Worm (Caenorhabditis elegans) whole organism, early embryonic: ENCODE data around the gene C45B2.8.

ENCODE experiments used
- B0310.2 ChIP-seq: sonication (generic microtip); optimal IDR thresholded peaks from 2 replicates; lab custom pipeline; 2016; ENCODE audit warnings: mild to moderate bottlenecking, missing genetic modification characterization, missing compliant biosample characterization
- F13C5.2 ChIP-seq: sonication (generic microtip); optimal IDR thresholded peaks from 2 replicates; lab custom pipeline; 2017; ENCODE audit warnings: mild to moderate bottlenecking, missing genetic modification characterization, inconsistent platforms, missing compliant biosample characterization
- aly-1 ChIP-seq: sonication (generic microtip); optimal IDR thresholded peaks from 2 replicates; lab custom pipeline; 2016; ENCODE audit warnings: missing genetic modification characterization, missing compliant biosample characterization
- ama-1 ChIP-seq: fragments of 150-350 bp; optimal IDR thresholded peaks from 2 replicates; lab custom pipeline; 2014
- ceh-13 ChIP-seq: fragments of 200-800 bp; sonication (Bioruptor generic); optimal IDR thresholded peaks from 2 replicates; lab custom pipeline; 2018; ENCODE audit warnings: mild to moderate bottlenecking, missing genetic modification characterization, missing compliant biosample characterization
- ceh-36 ChIP-seq: sonication (generic microtip); optimal IDR thresholded peaks from 2 replicates; lab custom pipeline; 2016; ENCODE audit warnings: missing genetic modification characterization, inconsistent platforms, missing compliant biosample characterization
- ets-7 ChIP-seq: sonication (generic microtip); optimal IDR thresholded peaks from 2 replicates; lab custom pipeline; 2016; ENCODE audit warnings: missing genotype, missing genetic modification characterization, missing compliant biosample characterization
- flt-1 ChIP-seq: fragments of 200-800 bp; sonication (Bioruptor generic); IDR thresholded peaks from 2 replicates; pipeline ENCODE4 v1.3.6; 2022; ENCODE audit warnings: missing genetic modification characterization, missing compliant biosample characterization
- hmbx-1 ChIP-seq: sonication (generic microtip); optimal IDR thresholded peaks from 2 replicates; lab custom pipeline; 2016; ENCODE audit warnings: mild to moderate bottlenecking, missing genetic modification characterization, missing compliant biosample characterization
- hmg-4 ChIP-seq: fragments of 200-800 bp; sonication (Bioruptor generic); optimal IDR thresholded peaks from 2 replicates; lab custom pipeline; 2018; ENCODE audit warnings: mild to moderate bottlenecking, missing genetic modification characterization, missing compliant biosample characterization
- hnd-1 ChIP-seq: sonication (generic microtip); optimal IDR thresholded peaks from 2 replicates; lab custom pipeline; 2016; ENCODE audit warnings: missing genetic modification characterization, missing compliant biosample characterization
- pes-1 ChIP-seq: fragments of 200-800 bp; sonication (Bioruptor generic); IDR thresholded peaks from 2 replicates; pipeline ENCODE4 v1.3.6; 2022; ENCODE audit warnings: missing genetic modification reagents, missing genetic modification characterization, missing compliant biosample characterization
- scrt-1 ChIP-seq: fragments of 200-800 bp; sonication (Bioruptor generic); IDR thresholded peaks from 2 replicates; pipeline ENCODE4 v1.3.6; 2022; ENCODE audit warnings: missing genetic modification characterization, missing compliant biosample characterization
- sea-1 ChIP-seq: fragments of 200-800 bp; sonication (Bioruptor generic); conservative IDR thresholded peaks from 2 replicates; pipeline ENCODE4 v1.3.6; 2022; ENCODE audit warnings: missing genetic modification characterization, missing compliant biosample characterization
- tbx-11 ChIP-seq: fragments of 200-800 bp; sonication (Bioruptor generic); IDR thresholded peaks from 2 replicates; pipeline ENCODE4 v1.3.6; 2022; ENCODE audit warnings: missing genetic modification characterization, missing compliant biosample characterization
- tbx-37 ChIP-seq: fragments of 200-800 bp; sonication (Bioruptor generic); conservative IDR thresholded peaks from 2 replicates; pipeline ENCODE4 v1.3.6; 2022; ENCODE audit warnings: missing genetic modification reagents, missing genetic modification characterization, missing compliant biosample characterization
- tra-4 ChIP-seq: sonication (generic microtip); optimal IDR thresholded peaks from 2 replicates; lab custom pipeline; 2017; ENCODE audit warnings: missing genetic modification characterization, missing compliant biosample characterization

The C45B2.8 gene

DNA sequence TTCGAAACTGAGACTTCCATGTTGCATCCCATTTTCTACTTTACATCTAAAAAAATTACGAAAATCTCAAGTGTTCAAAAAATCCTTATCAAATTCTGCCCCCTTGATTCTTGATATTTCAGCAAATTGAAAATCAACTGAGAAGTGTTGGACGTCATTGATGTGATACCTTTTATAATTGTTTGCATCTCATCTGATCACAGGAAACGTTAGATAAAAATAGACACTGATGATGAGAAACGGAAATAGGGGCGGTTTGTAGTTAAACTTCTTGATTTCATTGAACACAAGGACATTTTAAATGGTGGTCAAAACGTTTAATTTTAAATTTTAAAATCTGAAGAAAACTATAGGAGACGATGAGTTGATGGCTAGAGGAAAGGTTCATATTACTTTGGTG lies 41.0 kb downstream of the C45B2.8 start:
- TF ChIP-seq ceh-36 (tag; lab: Kevin White, UChicago): no peak
- no peak for TF ChIP-seq aly-1 (tag; lab: Kevin White, UChicago)
- TF ChIP-seq ets-7 (tag; lab: Kevin White, UChicago): no peak
- TF ChIP-seq hnd-1 (tag; lab: Kevin White, UChicago): no peak
- no peak for TF ChIP-seq scrt-1 (GFP tag; lab: Robert Waterston, UW)
- no peak for TF ChIP-seq B0310.2 (tag; lab: Kevin White, UChicago)
- TF ChIP-seq ceh-13 (GFP tag; lab: Kevin White, UChicago): no peak
- no peak for TF ChIP-seq sea-1 (GFP tag; lab: Robert Waterston, UW)
- no peak for TF ChIP-seq hmbx-1 (tag; lab: Kevin White, UChicago)
- TF ChIP-seq tbx-37 (GFP tag; lab: Robert Waterston, UW): no peak
- TF ChIP-seq tra-4: no peak

DNA sequence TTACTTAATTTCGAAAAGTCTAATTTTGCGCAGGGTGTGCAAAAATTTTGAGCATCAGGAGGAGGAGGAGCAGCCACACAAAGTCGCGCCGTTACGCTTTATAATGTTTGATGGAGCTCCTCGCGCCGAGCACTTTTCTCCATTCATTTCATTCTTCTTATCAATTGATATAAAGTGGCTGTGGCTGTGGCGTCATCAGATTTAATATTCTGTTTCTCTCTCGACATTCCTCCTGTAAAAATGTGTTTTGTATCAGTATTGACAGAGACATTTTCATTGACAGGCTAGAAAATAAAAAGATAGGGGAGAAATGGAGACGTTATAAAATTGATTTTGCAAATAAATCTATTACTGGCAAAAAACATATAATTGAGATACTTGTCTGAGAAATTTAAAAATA lies 41.5 kb downstream of the C45B2.8 start:
- TF ChIP-seq tra-4: no peak
- no peak for TF ChIP-seq tbx-11 (GFP tag; lab: Robert Waterston, UW)
- no peak for TF ChIP-seq ama-1 (lab: Kevin White, UChicago)
- TF ChIP-seq tbx-37 (GFP tag; lab: Robert Waterston, UW): no peak
- TF ChIP-seq F13C5.2 (tag; lab: Kevin White, UChicago): no peak
- TF ChIP-seq flt-1 (GFP tag; lab: Robert Waterston, UW): no peak
- TF ChIP-seq aly-1 (tag; lab: Kevin White, UChicago): no peak
- TF ChIP-seq B0310.2 (tag; lab: Kevin White, UChicago): no peak
- no peak for TF ChIP-seq ceh-36 (tag; lab: Kevin White, UChicago)
- TF ChIP-seq hmbx-1 (tag; lab: Kevin White, UChicago): no peak
- no peak for TF ChIP-seq sea-1 (GFP tag; lab: Robert Waterston, UW)
- no peak for TF ChIP-seq ceh-13 (GFP tag; lab: Kevin White, UChicago)
- TF ChIP-seq pes-1: no peak
- no peak for TF ChIP-seq ets-7 (tag; lab: Kevin White, UChicago)
- TF ChIP-seq hmg-4: no peak
- no peak for TF ChIP-seq scrt-1 (GFP tag; lab: Robert Waterston, UW)
- TF ChIP-seq hnd-1 (tag; lab: Kevin White, UChicago): no peak

DNA sequence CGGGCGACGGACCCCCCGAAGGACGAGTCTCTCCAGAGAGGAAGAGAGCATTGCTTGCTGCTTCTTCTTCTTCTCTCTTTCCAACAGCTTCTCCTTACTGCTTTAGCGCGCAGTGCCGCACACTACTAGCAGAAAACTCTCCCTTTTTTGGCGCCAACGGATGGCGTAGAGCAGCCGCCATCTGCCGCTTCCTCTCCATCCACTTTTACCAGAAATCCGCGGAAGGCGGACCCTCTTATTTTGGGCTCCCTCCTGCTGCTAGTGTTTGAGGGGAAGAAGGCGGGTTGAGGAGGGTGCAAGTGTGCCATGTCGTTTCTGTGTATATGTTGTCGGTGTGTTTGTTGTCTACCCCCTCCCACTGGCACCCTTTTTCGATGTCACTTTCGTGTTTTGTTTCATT lies 46.6 kb downstream of the C45B2.8 start:
- TF ChIP-seq hmg-4: peak; percentile 35
- TF ChIP-seq F13C5.2 (tag; lab: Kevin White, UChicago): peak; percentile 37
- no peak for TF ChIP-seq hnd-1 (tag; lab: Kevin White, UChicago)
